Fruit fly (Drosophila melanogaster) whole organism, embryonic: ENCODE measurements around the gene Kdm2.

Experiments
- ATbp ChIP-seq: fragments of 200-800 bp; sonication (Bioruptor generic); optimal IDR thresholded peaks from 2 replicates; lab custom pipeline; 2017; ENCODE audit warnings: missing biosample characterization, mild to moderate bottlenecking, missing genetic modification characterization, missing genetic modification reagents
- Asciz ChIP-seq: fragments of 200-800 bp; sonication (Bioruptor generic); optimal IDR thresholded peaks from 2 replicates; lab custom pipeline; 2017; ENCODE audit warnings: missing biosample characterization, mild to moderate bottlenecking, missing genetic modification characterization, missing genetic modification reagents
- Awh ChIP-seq: fragments of 200-800 bp; sonication (Bioruptor generic); IDR thresholded peaks from 2 replicates; pipeline ENCODE4, ENCODE4 v1.3.6; 2022; ENCODE audit warnings: missing biosample characterization, missing genetic modification characterization
- CG10147 ChIP-seq: fragments of 200-800 bp; sonication (Bioruptor generic); optimal IDR thresholded peaks from 2 replicates; lab custom pipeline; 2019; ENCODE audit warnings: missing biosample characterization, mild to moderate bottlenecking, missing genetic modification characterization, moderate library complexity
- CG11398 ChIP-seq: fragments of 200-800 bp; sonication (Bioruptor generic); optimal IDR thresholded peaks from 2 replicates; lab custom pipeline; 2016; ENCODE audit warnings: missing biosample characterization, missing genetic modification characterization
- CG13296 ChIP-seq: fragments of 200-800 bp; sonication (Bioruptor generic); optimal IDR thresholded peaks from 3 replicates; lab custom pipeline; 2018; ENCODE audit warnings: missing biosample characterization, mild to moderate bottlenecking, missing genetic modification characterization
- CG15479 ChIP-seq: fragments of 200-800 bp; sonication (Bioruptor generic); optimal IDR thresholded peaks from 3 replicates; lab custom pipeline; 2019; ENCODE audit warnings: missing biosample characterization, mild to moderate bottlenecking, missing genetic modification characterization, moderate library complexity
- CG16813 ChIP-seq: fragments of 200-800 bp; sonication (Bioruptor generic); IDR thresholded peaks from 3 replicates; pipeline ENCODE4 v1.3.6; 2022; ENCODE audit warnings: missing biosample characterization, missing genetic modification characterization; ENCODE audit not compliant: partially characterized antibody
- CG17186 ChIP-seq: fragments of 200-800 bp; sonication (Bioruptor generic); optimal IDR thresholded peaks from 3 replicates; lab custom pipeline; 2017; ENCODE audit warnings: missing biosample characterization, missing genetic modification reagents, missing genetic modification characterization
- CG1792 ChIP-seq: fragments of 200-800 bp; sonication (Bioruptor generic); optimal IDR thresholded peaks from 2 replicates; lab custom pipeline; 2016; ENCODE audit warnings: missing biosample characterization, missing genetic modification characterization
- CG1832 ChIP-seq: fragments of 200-800 bp; sonication (Bioruptor generic); optimal IDR thresholded peaks from 2 replicates; lab custom pipeline; 2017; ENCODE audit warnings: missing biosample characterization, mild to moderate bottlenecking, missing genetic modification characterization, inconsistent platforms
- CG33213 ChIP-seq: fragments of 200-800 bp; sonication (Bioruptor generic); optimal IDR thresholded peaks from 3 replicates; lab custom pipeline; 2016; ENCODE audit warnings: missing biosample characterization, missing genetic modification characterization
- CG8290 ChIP-seq, 3 experiments: fragments of 200-800 bp; sonication (Bioruptor generic); optimal IDR thresholded peaks; 2 replicates each; lab custom pipeline; 2016 to 2019; ENCODE audit warnings: missing biosample characterization in 3 of 3, missing genetic modification characterization in 3 of 3, mild to moderate bottlenecking in 2 of 3, moderate library complexity in 1 of 3
- Dip2 ChIP-seq: fragments of 200-800 bp; sonication (Bioruptor generic); IDR thresholded peaks from 2 replicates; pipeline ENCODE4 v1.3.6; 2022; ENCODE audit warnings: missing biosample characterization, missing genetic modification characterization
- Ets65A ChIP-seq: fragments of 200-800 bp; sonication (Bioruptor generic); peaks from one replicate; lab custom pipeline; 2016; ENCODE audit warnings: missing biosample characterization, missing genetic modification characterization
- Jarid2 ChIP-seq: fragments of 200-800 bp; sonication (Bioruptor generic); optimal IDR thresholded peaks from 3 replicates; lab custom pipeline; 2017; ENCODE audit warnings: mild to moderate bottlenecking, missing biosample characterization, missing genetic modification reagents, missing genetic modification characterization
- Med ChIP-seq: fragments of 200-800 bp; sonication (Bioruptor generic); peaks from one replicate; lab custom pipeline; 2016; ENCODE audit warnings: missing biosample characterization, missing genetic modification characterization, mild to moderate bottlenecking, inconsistent platforms, moderate library complexity
- Pdp1 ChIP-seq, 2 experiments: fragments of 200-800 bp; sonication (Bioruptor generic); optimal IDR thresholded peaks; 3 replicates each; lab custom pipeline; 2016; ENCODE audit warnings: missing biosample characterization in 2 of 2, missing genetic modification characterization in 2 of 2, mild to moderate bottlenecking in 1 of 2, moderate library complexity in 1 of 2
- Sin3A ChIP-seq: fragments of >200 bp; optimal IDR thresholded peaks from 2 replicates; lab custom pipeline; 2018
- Sox100B ChIP-seq: fragments of 200-800 bp; sonication (Bioruptor generic); optimal IDR thresholded peaks from 3 replicates; lab custom pipeline; 2018; ENCODE audit warnings: missing biosample characterization, mild to moderate bottlenecking, missing genetic modification characterization
- Sox102F ChIP-seq: fragments of 200-800 bp; sonication (Bioruptor generic); optimal IDR thresholded peaks from 2 replicates; lab custom pipeline; 2018; ENCODE audit warnings: missing biosample characterization, mild to moderate bottlenecking, missing genetic modification characterization, moderate library complexity
- Stat92E ChIP-seq, 3 experiments: fragments of >200 bp in 2 of 3; fragments of 200-800 bp in 1 of 3; sonication (Bioruptor generic) in 1 of 3; optimal IDR thresholded peaks; 2 replicates each; lab custom pipeline; 2017 to 2019; ENCODE audit warnings: missing biosample characterization in 3 of 3, missing genetic modification characterization in 3 of 3, mild to moderate bottlenecking in 1 of 3, moderate library complexity in 1 of 3
- Trl ChIP-seq, 3 experiments: fragments of >200 bp in 2 of 3; fragments of 200-800 bp in 1 of 3; sonication (Bioruptor generic) in 1 of 3; optimal IDR thresholded peaks; 2 replicates in 1 of 3; 3 replicates in 2 of 3; lab custom pipeline; 2016 to 2017; ENCODE audit warnings: missing biosample characterization in 1 of 3, missing genetic modification characterization in 1 of 3
- bab2 ChIP-seq: fragments of 200-800 bp; sonication (Bioruptor generic); optimal IDR thresholded peaks from 2 replicates; lab custom pipeline; 2016; ENCODE audit warnings: missing biosample characterization, missing genetic modification characterization
- bsh ChIP-seq, 2 experiments: fragments of 200-800 bp; sonication (Bioruptor generic); optimal IDR thresholded peaks; 2 replicates each; lab custom pipeline; 2017 to 2018; ENCODE audit warnings: mild to moderate bottlenecking in 2 of 2, missing biosample characterization in 2 of 2, missing genetic modification characterization in 2 of 2, moderate library complexity in 1 of 2
- cas ChIP-seq: fragments of 200-800 bp; sonication (Bioruptor generic); IDR thresholded peaks from 2 replicates; pipeline ENCODE4 v1.3.6; 2022; ENCODE audit warnings: missing biosample characterization, missing genetic modification characterization
- cg ChIP-seq: fragments of 200-800 bp; sonication (Bioruptor generic); optimal IDR thresholded peaks from 3 replicates; lab custom pipeline; 2019; ENCODE audit warnings: missing biosample characterization, mild to moderate bottlenecking, missing genetic modification characterization, moderate library complexity
- ewg ChIP-seq: fragments of 200-800 bp; sonication (Bioruptor generic); optimal IDR thresholded peaks from 3 replicates; lab custom pipeline; 2017; ENCODE audit warnings: mild to moderate bottlenecking, missing biosample characterization, missing genetic modification reagents, missing genetic modification characterization
- fd3F ChIP-seq: fragments of 200-800 bp; sonication (Bioruptor generic); optimal IDR thresholded peaks from 2 replicates; lab custom pipeline; 2018; ENCODE audit warnings: missing biosample characterization, mild to moderate bottlenecking, missing genetic modification characterization, moderate library complexity
- fd64A ChIP-seq: fragments of 200-800 bp; sonication (Bioruptor generic); optimal IDR thresholded peaks from 3 replicates; lab custom pipeline; 2018; ENCODE audit warnings: missing biosample characterization, mild to moderate bottlenecking, missing genetic modification characterization
- fru ChIP-seq: fragments of >200 bp; optimal IDR thresholded peaks from 2 replicates; lab custom pipeline; 2017
- gt ChIP-seq: fragments of 200-800 bp; sonication (Bioruptor generic); IDR thresholded peaks from 2 replicates; pipeline ENCODE4 v1.3.6; 2022; ENCODE audit warnings: missing biosample characterization, missing genetic modification characterization
- knrl ChIP-seq: fragments of 200-800 bp; sonication (Bioruptor generic); IDR thresholded peaks from 3 replicates; pipeline ENCODE4 v1.3.6; 2022; ENCODE audit warnings: missing biosample characterization, missing genetic modification characterization; ENCODE audit not compliant: partially characterized antibody
- luna ChIP-seq: fragments of 200-800 bp; sonication (Bioruptor generic); optimal IDR thresholded peaks from 2 replicates; lab custom pipeline; 2016; ENCODE audit warnings: missing biosample characterization, missing genetic modification characterization
- maf-S ChIP-seq: fragments of 200-800 bp; sonication (Bioruptor generic); optimal IDR thresholded peaks from 2 replicates; lab custom pipeline; 2016; ENCODE audit warnings: missing biosample characterization, missing genetic modification characterization
- nom ChIP-seq: fragments of 200-800 bp; sonication (Bioruptor generic); optimal IDR thresholded peaks from 2 replicates; lab custom pipeline; 2017; ENCODE audit warnings: missing biosample characterization, missing genetic modification characterization, mild to moderate bottlenecking, moderate library complexity, missing genetic modification reagents
- pros ChIP-seq: fragments of 200-800 bp; sonication (Bioruptor generic); optimal IDR thresholded peaks from 3 replicates; lab custom pipeline; 2019; ENCODE audit warnings: missing biosample characterization, mild to moderate bottlenecking, missing genetic modification characterization, moderate library complexity
- ranshi ChIP-seq: fragments of 200-800 bp; sonication (Bioruptor generic); IDR thresholded peaks from 2 replicates; pipeline ENCODE4 v1.3.6; 2022; ENCODE audit warnings: missing biosample characterization, missing genetic modification characterization
- scrt ChIP-seq: fragments of 200-800 bp; sonication (Bioruptor generic); optimal IDR thresholded peaks from 2 replicates; lab custom pipeline; 2018; ENCODE audit warnings: missing biosample characterization, mild to moderate bottlenecking, missing genetic modification characterization, moderate library complexity
- sens ChIP-seq: fragments of 200-800 bp; sonication (Bioruptor generic); peaks from one replicate; lab custom pipeline; 2016; ENCODE audit warnings: missing biosample characterization, missing genetic modification characterization
- sima ChIP-seq: fragments of 200-800 bp; sonication (Bioruptor generic); optimal IDR thresholded peaks from 2 replicates; lab custom pipeline; 2016; ENCODE audit warnings: missing biosample characterization, missing genetic modification characterization
- tap ChIP-seq: fragments of 200-800 bp; optimal IDR thresholded peaks from 3 replicates; lab custom pipeline; 2019; ENCODE audit warnings: missing biosample characterization, mild to moderate bottlenecking, missing genetic modification characterization, moderate library complexity
- trem ChIP-seq: fragments of 200-800 bp; optimal IDR thresholded peaks from 3 replicates; lab custom pipeline; 2019; ENCODE audit warnings: missing biosample characterization, mild to moderate bottlenecking, missing genetic modification characterization, moderate library complexity
- yki ChIP-seq: fragments of >200 bp; optimal IDR thresholded peaks from 3 replicates; lab custom pipeline; 2018

Kdm2 gene

dm6 chr3R:9055119-9056105 lies 3.1 kb downstream of the Kdm2 start (continued):
- TF ChIP-seq CG10147 (GFP tag; lab: Kevin White, UChicago): peak; percentile 96
- TF ChIP-seq CG13296 (GFP tag; lab: Kevin White, UChicago): peak; percentile 93
- peak; percentile 96 for TF ChIP-seq tap (tag; lab: Kevin White, UChicago)
- TF ChIP-seq CG33213 (GFP tag; lab: Kevin White, UChicago): peak; percentile 80
- TF ChIP-seq fd64A (GFP tag; lab: Kevin White, UChicago): peak; percentile 77
- no peak for TF ChIP-seq yki (lab: Kevin White, UChicago)
- TF ChIP-seq fru: no peak
- no peak for TF ChIP-seq CG16813 (GFP tag; lab: Robert Waterston, UW)

DNA sequence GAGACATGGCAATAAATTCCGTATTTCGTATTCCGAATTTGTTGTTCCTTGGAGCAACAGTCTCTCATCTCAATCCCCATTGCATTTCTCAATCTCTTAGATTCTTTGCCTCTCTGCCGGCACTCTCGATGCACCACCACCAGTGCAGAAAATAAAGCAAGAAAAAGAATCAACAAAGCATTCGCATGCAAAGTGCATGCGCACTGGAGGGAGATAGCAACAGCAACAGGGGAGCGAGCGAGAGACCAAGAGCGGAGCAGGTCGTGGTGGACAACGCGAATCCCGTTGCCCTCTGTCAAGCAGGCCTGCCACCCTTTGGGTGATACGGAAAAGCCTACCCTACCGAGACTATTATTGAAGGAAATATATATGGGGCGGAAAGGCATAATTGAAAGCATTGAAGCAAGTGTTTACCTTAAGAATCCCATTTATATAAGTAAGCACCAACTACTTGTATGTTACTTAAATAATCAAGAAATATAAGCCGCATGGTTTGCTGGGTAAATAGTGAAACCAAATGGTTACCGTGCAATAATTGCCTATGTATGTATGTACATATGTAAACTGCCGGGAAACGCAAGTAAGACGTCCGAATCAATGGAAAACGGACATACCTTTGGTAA lies 4.2 kb downstream of the Kdm2 start:
- no peak for TF ChIP-seq Sox102F (GFP tag; lab: Kevin White, UChicago)
- peak; percentile 92 for TF ChIP-seq ewg
- peak; percentile 77 for TF ChIP-seq pros (GFP tag; lab: Kevin White, UChicago)
- TF ChIP-seq CG17186 (GFP tag; lab: Kevin White, UChicago): no peak
- peak; percentile 88 for TF ChIP-seq nom (GFP tag; lab: Kevin White, UChicago)
- TF ChIP-seq CG15479: peak; percentile 7
- peak; percentile 47 for TF ChIP-seq Ets65A (GFP tag; lab: Kevin White, UChicago)
- peak; percentile 8 for TF ChIP-seq trem (tag; lab: Kevin White, UChicago)
- TF ChIP-seq CG1792 (GFP tag; lab: Kevin White, UChicago): peak; percentile 7
- peak; percentile 4 for TF ChIP-seq Asciz (GFP tag; lab: Kevin White, UChicago)
- TF ChIP-seq maf-S (GFP tag; lab: Kevin White, UChicago): no peak
- peak; percentile 14 for TF ChIP-seq fd3F (GFP tag; lab: Kevin White, UChicago)
- TF ChIP-seq cg (GFP tag; lab: Kevin White, UChicago): peak; percentile 21
- peak in 1 of 2 experiments; percentile 46 for TF ChIP-seq Trl (optimal IDR thresholded peaks at IDR 0.05; lab: Kevin White, UChicago)
- TF ChIP-seq Trl (GFP tag; optimal IDR thresholded peaks at IDR 0.05; lab: Kevin White, UChicago): no peak
- TF ChIP-seq Pdp1 (GFP tag; optimal IDR thresholded peaks at IDR 0.05; lab: Kevin White, UChicago): peak in 1 of 2 experiments; percentile 33
- TF ChIP-seq Awh (GFP tag; lab: Robert Waterston, UW): no peak
- no peak for TF ChIP-seq CG11398 (GFP tag; lab: Kevin White, UChicago)
- TF ChIP-seq sens: peak; percentile 72
- TF ChIP-seq scrt (GFP tag; lab: Kevin White, UChicago): peak; percentile 19
- no peak for TF ChIP-seq ATbp (GFP tag; lab: Kevin White, UChicago)
- peak; percentile 74 for TF ChIP-seq CG1832 (GFP tag; lab: Kevin White, UChicago)
- peak in 1 of 2 experiments; percentile 73 for TF ChIP-seq bsh (GFP tag; optimal IDR thresholded peaks at IDR 0.05; lab: Kevin White, UChicago)

- TF ChIP-seq knrl (GFP tag; lab: Robert Waterston, UW) (no peak), CG8290 (GFP tag; optimal IDR thresholded peaks at IDR 0.05; lab: Kevin White, UChicago) (no peak), CG8290 (tag; optimal IDR thresholded peaks at IDR 0.05; lab: Kevin White, UChicago) (peak in 1 of 2 experiments; percentile 70), bab2 (no peak), Dip2 (GFP tag; lab: Robert Waterston, UW) (no peak), Sox100B (GFP tag; lab: Kevin White, UChicago) (no peak), Sin3A (lab: Kevin White, UChicago) (no peak), luna (GFP tag; lab: Kevin White, UChicago) (peak; percentile 8), Jarid2 (GFP tag; lab: Kevin White, UChicago) (peak; percentile 51), yki (lab: Kevin White, UChicago) (peak; percentile 88), ranshi (no peak), Med (GFP tag; lab: Kevin White, UChicago) (peak; percentile 82), gt (GFP tag; lab: Robert Waterston, UW) (no peak), sima (GFP tag; lab: Kevin White, UChicago) (no peak), cas (GFP tag; lab: Robert Waterston, UW) (no peak), Stat92E (GFP tag; optimal IDR thresholded peaks at IDR 0.05; lab: Kevin White, UChicago) (no peak), fru (no peak), Trl (optimal IDR thresholded peaks at IDR 0.05; lab: Kevin White, UChicago) (peak in 1 of 2 experiments; percentile 98), Trl (GFP tag; optimal IDR thresholded peaks at IDR 0.05; lab: Kevin White, UChicago) (peak; percentile 7)
Measured at dm6 chr3R:9057032-9057397, 4.7 kb downstream of the Kdm2 start.
